Fruit fly (Drosophila melanogaster): ENCODE measurements around the gene Tsp3A.

The Tsp3A gene

dm6 chrX:2608470-2609157 lies 10.9 kb downstream of the Tsp3A start, which contains the start of gene Smyd3 (continued):
- TF ChIP-seq CG18262 (tag; optimal IDR thresholded peaks at IDR 0.05), result peak; percentile 66
- no peak for TF ChIP-seq CG31365 (tag; optimal IDR thresholded peaks at IDR 0.05)
- TF ChIP-seq CG17612 (GFP tag; IDR thresholded peaks at IDR 0.05), result peak; percentile 69
- peak; percentile 29 for TF ChIP-seq CG12299 (tag; optimal IDR thresholded peaks at IDR 0.05)
- peak; percentile 35; the same call in 1 of the 2 replicates for TF ChIP-seq CG43689 (GFP tag; IDR thresholded peaks at IDR 0.05)
- TF ChIP-seq CG13123 (GFP tag; optimal IDR thresholded peaks at IDR 0.05), result peak; percentile 57
- peak; percentile 58 for TF ChIP-seq dmrt11E (tag; optimal IDR thresholded peaks at IDR 0.05)
- TF ChIP-seq wor (GFP tag; IDR thresholded peaks at IDR 0.05), result peak; percentile 48
- TF ChIP-seq CG4820 (GFP tag; optimal IDR thresholded peaks at IDR 0.05), result peak; percentile 56
- TF ChIP-seq YL-1 (GFP tag; optimal IDR thresholded peaks at IDR 0.05), result peak; percentile 64
- TF ChIP-seq Six4 (GFP tag; optimal IDR thresholded peaks at IDR 0.05), result peak; percentile 42
- TF ChIP-seq Fer1 (GFP tag; optimal IDR thresholded peaks at IDR 0.05), result peak; percentile 77
- peak; percentile 81 for TF ChIP-seq az2 (GFP tag; optimal IDR thresholded peaks at IDR 0.05)
- peak; percentile 77 for TF ChIP-seq CG12391 (tag; optimal IDR thresholded peaks at IDR 0.05)
- TF ChIP-seq Ptx1 (GFP tag; IDR thresholded peaks at IDR 0.05), result peak; percentile 89
- TF ChIP-seq HmgD (GFP tag; optimal IDR thresholded peaks at IDR 0.05), result no peak
- peak; percentile 67 for TF ChIP-seq CG17385 (GFP tag; optimal IDR thresholded peaks at IDR 0.05)
- TF ChIP-seq CG6854 (GFP tag; optimal IDR thresholded peaks at IDR 0.05), result peak; percentile 44
- TF ChIP-seq ssp (GFP tag; IDR thresholded peaks at IDR 0.05), result peak; percentile 60
- TF ChIP-seq CG9797 (GFP tag; optimal IDR thresholded peaks at IDR 0.05), result no peak
- TF ChIP-seq H2.0 (GFP tag; IDR thresholded peaks at IDR 0.05), result peak; percentile 78
- peak; percentile 72 for TF ChIP-seq CG12942 (GFP tag; optimal IDR thresholded peaks at IDR 0.05)
- TF ChIP-seq Ravus (GFP tag; IDR thresholded peaks at IDR 0.05), result peak; percentile 24; the same call in 1 of the 2 replicates
- peak; percentile 39 for TF ChIP-seq Sry-δ (GFP tag; optimal IDR thresholded peaks at IDR 0.05)
- peak; percentile 56; the same call in 1 of the 2 replicates for TF ChIP-seq dati (GFP tag; IDR thresholded peaks at IDR 0.05)
- no peak for TF ChIP-seq CG7928 (GFP tag; optimal IDR thresholded peaks at IDR 0.05)
- TF ChIP-seq CG2712 (tag; optimal IDR thresholded peaks at IDR 0.05), result peak; percentile 76
- TF ChIP-seq Fer3 (tag; optimal IDR thresholded peaks at IDR 0.05), result peak; percentile 77
- TF ChIP-seq btn (GFP tag; optimal IDR thresholded peaks at IDR 0.05), result peak; percentile 17
- TF ChIP-seq CG6791 (GFP tag; IDR thresholded peaks at IDR 0.05; ENCODE audit: partially characterized antibody), result no peak
- TF ChIP-seq Gsc (GFP tag; IDR thresholded peaks at IDR 0.05), result no peak
- peak; percentile 88 for TF ChIP-seq CG11456 (GFP tag; IDR thresholded peaks at IDR 0.05)
- TF ChIP-seq tap (tag; optimal IDR thresholded peaks at IDR 0.05), result no peak
- no peak for TF ChIP-seq CG14860 (GFP tag; IDR thresholded peaks at IDR 0.05; ENCODE audit: partially characterized antibody)
- TF ChIP-seq Dip2 (GFP tag; IDR thresholded peaks at IDR 0.05), result no peak
- TF ChIP-seq p53 (GFP tag; optimal IDR thresholded peaks at IDR 0.05), result peak; percentile 47
- TF ChIP-seq CG31388 (GFP tag; optimal IDR thresholded peaks at IDR 0.05), result peak; percentile 59
- peak; percentile 76 for TF ChIP-seq CG2889 (GFP tag; IDR thresholded peaks at IDR 0.05)
- peak; percentile 66 for TF ChIP-seq CG11695 (GFP tag; IDR thresholded peaks at IDR 0.05)
- TF ChIP-seq Rx (GFP tag; IDR thresholded peaks at IDR 0.05), result peak; percentile 76
- no peak for TF ChIP-seq dimm (GFP tag; IDR thresholded peaks at IDR 0.05)
- no peak for TF ChIP-seq CG10274 (GFP tag; optimal IDR thresholded peaks at IDR 0.05)
- no peak for TF ChIP-seq emc (GFP tag; optimal IDR thresholded peaks at IDR 0.05)
- peak; percentile 78 for TF ChIP-seq ems (GFP tag; optimal IDR thresholded peaks at IDR 0.05)
- peak; percentile 77 for TF ChIP-seq PHDP (tag; optimal IDR thresholded peaks at IDR 0.05)
- TF ChIP-seq chn (GFP tag; optimal IDR thresholded peaks at IDR 0.05), result peak; percentile 76
- peak; percentile 77 for TF ChIP-seq Camta (GFP tag; optimal IDR thresholded peaks at IDR 0.05)
- no peak for TF ChIP-seq CG17186 (GFP tag; optimal IDR thresholded peaks at IDR 0.05)
- TF ChIP-seq tio (GFP tag; optimal IDR thresholded peaks at IDR 0.05), result no peak
- peak; percentile 53 for TF ChIP-seq tup (GFP tag; optimal IDR thresholded peaks at IDR 0.05)
- peak; percentile 84 for TF ChIP-seq CG34422 (GFP tag; IDR thresholded peaks at IDR 0.05)
